Fruit fly (Drosophila melanogaster): Measurements from ENCODE around the gene Sfp26Ac.

The Sfp26Ac gene

DNA sequence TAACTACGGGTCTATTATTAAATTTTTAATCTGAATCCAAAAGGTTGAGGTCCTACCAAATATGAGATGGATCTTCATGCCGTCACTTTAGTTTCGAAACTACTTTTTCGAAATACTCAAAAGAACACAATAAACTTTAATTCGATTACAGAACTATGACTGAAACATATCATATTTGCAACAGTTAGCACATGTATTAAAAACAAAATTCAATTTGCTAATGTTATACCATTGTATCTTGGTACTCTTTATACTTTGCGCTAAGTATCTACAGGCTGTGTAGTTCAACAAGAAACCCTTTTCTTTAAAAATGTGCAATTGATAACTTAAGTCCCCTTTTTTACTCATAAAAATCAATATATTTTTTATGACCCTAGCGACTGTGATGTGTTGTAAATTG is at the start of gene Sfp26Ac, which contains the start of gene CG43185:
TSS of gene Sfp26Ac (minus strand) at position 101 of the 400 bp plus-strand sequence.
TSS of gene CG43185 (plus strand) at position 215 of the 400 bp plus-strand sequence.
- TF ChIP-seq CrebA (GFP tag; optimal IDR thresholded peaks at IDR 0.05; ENCODE audit: borderline replicate concordance): no peak

dm6 chr2L:5927363-5927762 is 42.8 kb upstream of the Sfp26Ac start:
- TF ChIP-seq dsf (GFP tag; optimal IDR thresholded peaks at IDR 0.05; ENCODE audit: borderline replicate concordance): no peak
- no peak for TF ChIP-seq Abd-B (GFP tag; optimal IDR thresholded peaks at IDR 0.05)
- TF ChIP-seq Mio (GFP tag; optimal IDR thresholded peaks at IDR 0.05): no peak
- TF ChIP-seq jim (GFP tag; optimal IDR thresholded peaks at IDR 0.05): no peak
- TF ChIP-seq br (GFP tag; optimal IDR thresholded peaks at IDR 0.05): no peak
- TF ChIP-seq sv (GFP tag; optimal IDR thresholded peaks at IDR 0.05): no peak
- TF ChIP-seq Dfd (GFP tag; optimal IDR thresholded peaks at IDR 0.05): no peak

DNA sequence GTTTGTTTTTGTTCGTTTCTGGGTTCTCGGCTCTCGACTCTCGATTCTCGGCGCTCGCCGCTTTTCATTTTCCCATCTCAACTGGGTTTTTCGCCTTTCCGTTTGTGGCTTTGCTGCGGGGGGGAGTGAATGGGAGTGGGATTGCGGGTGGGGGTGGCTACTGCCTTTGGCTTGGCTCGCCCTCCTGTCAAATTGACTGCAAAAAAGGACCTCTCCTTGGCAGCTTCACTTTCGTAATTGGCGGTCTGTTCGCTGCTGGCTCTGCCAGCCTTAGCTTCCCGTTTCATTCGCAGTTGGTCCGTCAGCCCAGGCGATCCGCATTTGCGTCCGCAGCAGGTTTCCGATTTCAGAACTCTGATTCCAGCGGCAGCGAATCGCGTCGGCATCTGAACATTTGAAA is 41.1 kb upstream of the Sfp26Ac start, which contains the start of gene dsf:
TSS of gene dsf (plus strand) at position 301 of the 400 bp plus-strand sequence.
- TF ChIP-seq OdsH (GFP tag; optimal IDR thresholded peaks at IDR 0.05): no peak

dm6 chr2L:5925164-5925563 is 40.6 kb upstream of the Sfp26Ac start:
- TF ChIP-seq sv (GFP tag; optimal IDR thresholded peaks at IDR 0.05) (no peak), dmrt93B (GFP tag; optimal IDR thresholded peaks at IDR 0.05) (no peak)

- TF ChIP-seq tai (GFP tag; optimal IDR thresholded peaks at IDR 0.05) (no peak), Dif (GFP tag; optimal IDR thresholded peaks at IDR 0.05; ENCODE audit: partially characterized antibody) (peak; percentile 21)
These were observed 39.1 kb upstream of the Sfp26Ac start, which contains the start of gene CG9016 for dm6 chr2L:5923603-5924138. CG9016 (minus strand) TSS chr2L:5923653.

DNA sequence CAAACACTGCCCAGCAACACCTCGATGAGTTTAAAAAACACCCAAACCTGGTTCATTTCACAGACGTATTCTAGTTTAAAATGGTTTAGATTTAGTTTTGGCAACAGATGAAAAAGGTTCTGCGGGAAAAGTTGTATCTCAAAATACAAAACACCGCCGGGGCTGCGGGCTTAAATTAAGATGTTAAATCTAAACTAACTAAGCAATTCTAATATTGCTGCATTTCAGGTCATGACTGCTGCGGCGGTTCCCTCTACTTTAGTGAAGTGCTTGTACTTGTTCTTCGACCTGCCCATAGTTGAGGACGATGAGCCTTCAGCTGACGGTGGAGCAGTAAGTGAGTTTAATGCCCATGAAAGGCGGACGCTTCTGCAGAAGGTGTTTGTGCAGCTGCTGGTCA is 25.6 kb upstream of the Sfp26Ac start, which contains the start of gene CG14000:
TSS of gene CG14000 (minus strand) at position 101 of the 400 bp plus-strand sequence.
- TF ChIP-seq ey (GFP tag; optimal IDR thresholded peaks at IDR 0.05) (no peak), N (GFP tag; optimal IDR thresholded peaks at IDR 0.05) (no peak), fru (GFP tag; optimal IDR thresholded peaks at IDR 0.05) (no peak)

- TF ChIP-seq foxo (GFP tag; optimal IDR thresholded peaks at IDR 0.05) (peak in 1 of 2 experiments; percentile 14), psq (GFP tag; optimal IDR thresholded peaks at IDR 0.05) (peak; percentile 98), Myc (optimal IDR thresholded peaks at IDR 0.05) (peak; percentile 39), sv (GFP tag; optimal IDR thresholded peaks at IDR 0.05) (peak; percentile 56), h (GFP tag; optimal IDR thresholded peaks at IDR 0.05) (peak; percentile 87), OdsH (GFP tag; optimal IDR thresholded peaks at IDR 0.05) (peak; percentile 82), sage (GFP tag; optimal IDR thresholded peaks at IDR 0.05) (peak; percentile 5), Rel (GFP tag; optimal IDR thresholded peaks at IDR 0.05) (no peak), Rel (tag; optimal IDR thresholded peaks at IDR 0.05) (peak; percentile 97), lola (GFP tag; optimal IDR thresholded peaks at IDR 0.05) (no peak), CrebA (GFP tag; optimal IDR thresholded peaks at IDR 0.05; ENCODE audit: borderline replicate concordance) (peak; percentile 78), ey (GFP tag; optimal IDR thresholded peaks at IDR 0.05) (no peak), Vsx2 (GFP tag; optimal IDR thresholded peaks at IDR 0.05; ENCODE audit: partially characterized antibody) (no peak), Hnf4 (GFP tag; optimal IDR thresholded peaks at IDR 0.05) (peak; percentile 6), rgr (GFP tag; optimal IDR thresholded peaks at IDR 0.05) (peak; percentile 86), Jra (GFP tag; optimal IDR thresholded peaks at IDR 0.05) (no peak), HLH106 (tag; optimal IDR thresholded peaks at IDR 0.05) (peak; percentile 41), GATAd (GFP tag; optimal IDR thresholded peaks at IDR 0.05) (peak; percentile 23), pan (optimal IDR thresholded peaks at IDR 0.05) (no peak), br (GFP tag; optimal IDR thresholded peaks at IDR 0.05) (peak; percentile 67), Dif (GFP tag; optimal IDR thresholded peaks at IDR 0.05; ENCODE audit: partially characterized antibody) (peak; percentile 21), Hr83 (GFP tag; optimal IDR thresholded peaks at IDR 0.05; ENCODE audit: poor library complexity, severe bottlenecking) (peak; percentile 98), Sp1 (GFP tag; optimal IDR thresholded peaks at IDR 0.05) (peak; percentile 53), dl (GFP tag; optimal IDR thresholded peaks at IDR 0.05; ENCODE audit: insufficient read depth in 1 of 2, partially characterized antibody in 2 of 2) (no peak), usp (GFP tag; optimal IDR thresholded peaks at IDR 0.05) (no peak)
These were observed 22.6 kb upstream of the Sfp26Ac start, which contains the start of gene bchs for dm6 chr2L:5906893-5907850. bchs (plus strand) TSS chr2L:5907169.

Measured in whole organism, wandering third instar larva.